Worm (Caenorhabditis elegans) whole organism, L2 larva: ENCODE results near the gene gst-17.

Experiments
- ama-1 ChIP-seq: fragments of 150-350 bp; optimal IDR thresholded peaks from 2 replicates; lab custom pipeline; 2018; ENCODE audit warnings: inconsistent platforms
- ceh-16 ChIP-seq: fragments of 150-350 bp; optimal IDR thresholded peaks from 2 replicates; lab custom pipeline; 2014; ENCODE audit warnings: missing biosample characterization, missing genetic modification characterization
- ceh-82 ChIP-seq: fragments of 150-350 bp; optimal IDR thresholded peaks from 2 replicates; lab custom pipeline; 2014; ENCODE audit warnings: missing biosample characterization, missing genetic modification characterization
- nhr-11 ChIP-seq: fragments of 150-350 bp; optimal IDR thresholded peaks from 2 replicates; lab custom pipeline; 2014; ENCODE audit warnings: missing biosample characterization, missing genetic modification characterization
- skn-1 ChIP-seq: sonication (generic microtip); optimal IDR thresholded peaks from 2 replicates; lab custom pipeline; 2017; ENCODE audit warnings: missing biosample characterization, missing genetic modification characterization
- snpc-4 ChIP-seq: fragments of 150-350 bp; optimal IDR thresholded peaks from 2 replicates; lab custom pipeline; 2014; ENCODE audit warnings: missing biosample characterization, missing genetic modification characterization
- unc-62 ChIP-seq: fragments of 150-350 bp; optimal IDR thresholded peaks from 2 replicates; lab custom pipeline; 2014; ENCODE audit warnings: missing biosample characterization, missing genetic modification reagents, missing genetic modification characterization
- ztf-1 ChIP-seq: fragments of 200-800 bp; sonication (Bioruptor generic); conservative IDR thresholded peaks from 2 replicates; pipeline ENCODE4 v1.3.6; 2022; ENCODE audit warnings: missing genetic modification characterization, missing compliant biosample characterization
- ztf-11 ChIP-seq: sonication (generic microtip); optimal IDR thresholded peaks from 2 replicates; lab custom pipeline; 2017; ENCODE audit warnings: missing biosample characterization, missing genetic modification characterization

- TF ChIP-seq ama-1 (lab: Kevin White, UChicago) (no peak), snpc-4 (no peak), skn-1 (tag; lab: Kevin White, UChicago) (no peak), ceh-82 (tag; lab: Kevin White, UChicago) (no peak), unc-62 (GFP tag; lab: Kevin White, UChicago) (no peak), ceh-16 (tag; lab: Kevin White, UChicago) (no peak), ztf-11 (no peak), ztf-1 (GFP tag; lab: Robert Waterston, UW) (no peak), nhr-11 (tag; lab: Kevin White, UChicago) (no peak)
These were observed 10.7 kb upstream of the gst-17 start, which contains the start of gene fbxa-167 for ce11 chrII:13641311-13641710.
